Fruit fly (Drosophila melanogaster): ENCODE measurements around the gene east.

dm6 chrX:1964409-1965345 is 46.0 kb upstream of the east start:
- TF ChIP-seq CG8478 (optimal IDR thresholded peaks at IDR 0.05) (no peak), usp (GFP tag; optimal IDR thresholded peaks at IDR 0.05) (no peak)

Measured in whole organism.